Worm (Caenorhabditis elegans) whole organism, mixed stage, embryonic: ENCODE results near the gene hum-2.
"Not testable (repeated sequence)": the region's sequence is repeated elsewhere in the genome, so short reads cannot be mapped to it uniquely, and the experiment has no call there.

Experiments
- M03D4.4 ChIP-seq: sonication (generic microtip); optimal IDR thresholded peaks from 2 replicates; lab custom pipeline; 2017; ENCODE audit warnings: mild to moderate bottlenecking, missing genetic modification characterization, missing compliant biosample characterization
- bed-3 ChIP-seq: fragments of 200-800 bp; sonication (Bioruptor generic); optimal IDR thresholded peaks from 3 replicates; lab custom pipeline; 2018; ENCODE audit warnings: mild to moderate bottlenecking, missing genetic modification characterization, moderate library complexity, missing compliant biosample characterization
- blmp-1 ChIP-seq: fragments of 150-350 bp; optimal IDR thresholded peaks from 2 replicates; lab custom pipeline; 2014; ENCODE audit warnings: missing biosample characterization, missing genetic modification characterization
- ceh-39 ChIP-seq: fragments of 150-350 bp; optimal IDR thresholded peaks from 2 replicates; lab custom pipeline; 2014; ENCODE audit warnings: missing biosample characterization, missing genetic modification characterization
- ceh-43 ChIP-seq: fragments of 200-800 bp; sonication (Bioruptor generic); optimal IDR thresholded peaks from 2 replicates; lab custom pipeline; 2018; ENCODE audit warnings: mild to moderate bottlenecking, missing genetic modification characterization, moderate library complexity, missing compliant biosample characterization
- ces-1 ChIP-seq: fragments of 150-350 bp; optimal IDR thresholded peaks from 2 replicates; lab custom pipeline; 2014; ENCODE audit warnings: missing biosample characterization, missing genetic modification reagents, missing genetic modification characterization
- drap-1 ChIP-seq: fragments of 200-800 bp; sonication (Bioruptor generic); optimal IDR thresholded peaks from 3 replicates; lab custom pipeline; 2018; ENCODE audit warnings: mild to moderate bottlenecking, missing genetic modification characterization, missing compliant biosample characterization
- elt-1 ChIP-seq: sonication (generic microtip); optimal IDR thresholded peaks from 2 replicates; lab custom pipeline; 2017; ENCODE audit warnings: missing genetic modification characterization, mild to moderate bottlenecking, missing compliant biosample characterization, antibody characterized with exemption, moderate library complexity, borderline replicate concordance; ENCODE audit not compliant: insufficient read depth
- elt-3 ChIP-seq: fragments of 150-350 bp; optimal IDR thresholded peaks from 2 replicates; lab custom pipeline; 2014; ENCODE audit warnings: missing biosample characterization, missing genetic modification characterization
- flh-1 ChIP-seq: fragments of 200-800 bp; sonication (Bioruptor generic); optimal IDR thresholded peaks from 2 replicates; lab custom pipeline; 2018; ENCODE audit warnings: mild to moderate bottlenecking, missing genetic modification characterization, moderate library complexity, missing compliant biosample characterization
- ham-2 ChIP-seq: fragments of 200-800 bp; sonication (Bioruptor generic); optimal IDR thresholded peaks from 2 replicates; lab custom pipeline; 2018; ENCODE audit warnings: mild to moderate bottlenecking, missing genetic modification characterization, missing compliant biosample characterization
- hlh-1 ChIP-seq: fragments of 150-350 bp; optimal IDR thresholded peaks from 2 replicates; lab custom pipeline; 2014; ENCODE audit warnings: missing biosample characterization, missing genetic modification reagents, missing genetic modification characterization
- lin-13 ChIP-seq: fragments of 150-350 bp; optimal IDR thresholded peaks from 2 replicates; lab custom pipeline; 2014; ENCODE audit warnings: missing biosample characterization, missing genetic modification characterization
- lin-32 ChIP-seq: fragments of 200-800 bp; sonication (Bioruptor generic); optimal IDR thresholded peaks from 2 replicates; lab custom pipeline; 2018; ENCODE audit warnings: mild to moderate bottlenecking, missing genetic modification characterization, missing compliant biosample characterization
- lsy-2 ChIP-seq: fragments of 150-350 bp; optimal IDR thresholded peaks from 2 replicates; lab custom pipeline; 2014; ENCODE audit warnings: missing biosample characterization, missing genetic modification characterization
- mep-1 ChIP-seq: fragments of 150-350 bp; optimal IDR thresholded peaks from 2 replicates; lab custom pipeline; 2017; ENCODE audit warnings: missing biosample characterization, missing genetic modification reagents, missing genetic modification characterization, inconsistent platforms
- mls-2 ChIP-seq: sonication (generic microtip); optimal IDR thresholded peaks from 2 replicates; lab custom pipeline; 2016; ENCODE audit warnings: mild to moderate bottlenecking, missing genetic modification characterization, moderate library complexity, missing compliant biosample characterization
- nhr-12 ChIP-seq: fragments of 150-350 bp; optimal IDR thresholded peaks from 2 replicates; lab custom pipeline; 2014; ENCODE audit warnings: missing biosample characterization, missing genetic modification characterization
- nhr-2 ChIP-seq: fragments of 150-350 bp; optimal IDR thresholded peaks from 2 replicates; lab custom pipeline; 2014; ENCODE audit warnings: missing biosample characterization, missing genetic modification characterization
- nhr-237 ChIP-seq: fragments of 150-350 bp; optimal IDR thresholded peaks from 2 replicates; lab custom pipeline; 2014; ENCODE audit warnings: missing biosample characterization, missing genetic modification characterization
- nhr-28 ChIP-seq: fragments of 150-350 bp; optimal IDR thresholded peaks from 2 replicates; lab custom pipeline; 2014; ENCODE audit warnings: missing biosample characterization, missing genetic modification characterization
- nhr-76 ChIP-seq: sonication (generic microtip); optimal IDR thresholded peaks from 2 replicates; lab custom pipeline; 2017; ENCODE audit warnings: missing biosample characterization, missing genetic modification characterization
- pha-4 ChIP-seq: fragments of 150-350 bp; optimal IDR thresholded peaks from 2 replicates; lab custom pipeline; 2018; ENCODE audit warnings: missing biosample characterization, missing genetic modification reagents, missing genetic modification characterization
- sem-2 ChIP-seq: fragments of 200-800 bp; sonication (Bioruptor generic); optimal IDR thresholded peaks from 2 replicates; lab custom pipeline; 2018; ENCODE audit warnings: mild to moderate bottlenecking, missing genetic modification characterization, missing compliant biosample characterization
- snpc-4 ChIP-seq: fragments of 150-350 bp; optimal IDR thresholded peaks from 2 replicates; lab custom pipeline; 2014; ENCODE audit warnings: missing biosample characterization, missing genetic modification characterization
- unc-120 ChIP-seq: sonication (generic microtip); optimal IDR thresholded peaks from 2 replicates; lab custom pipeline; 2017; ENCODE audit warnings: missing genetic modification characterization, missing compliant biosample characterization; ENCODE audit not compliant: poor library complexity, severe bottlenecking
- unc-39 ChIP-seq: fragments of 150-350 bp; optimal IDR thresholded peaks from 2 replicates; lab custom pipeline; 2014; ENCODE audit warnings: missing biosample characterization, missing genetic modification characterization
- unc-62 ChIP-seq: fragments of 150-350 bp; optimal IDR thresholded peaks from 2 replicates; lab custom pipeline; 2014; ENCODE audit warnings: missing biosample characterization, missing genetic modification reagents, missing genetic modification characterization
- zip-8 ChIP-seq: fragments of 150-350 bp; optimal IDR thresholded peaks from 2 replicates; lab custom pipeline; 2014; ENCODE audit warnings: missing biosample characterization, missing genetic modification characterization

The hum-2 gene

ce11 chrV:9378335-9378734 lies 7.6 kb upstream of the hum-2 start, which contains the start of gene E02C12.10:
TSS of gene E02C12.10 (minus strand) at chrV:9378409.
- TF ChIP-seq nhr-76 (no peak), ceh-43 (no peak), drap-1 (no peak), flh-1 (GFP tag; lab: Kevin White, UChicago) (no peak), hlh-1 (tag; lab: Kevin White, UChicago) (no peak)

ce11 chrV:9379808-9380207 lies 6.2 kb upstream of the hum-2 start, which contains the start of gene E02C12.11:
TSS of gene E02C12.11 (minus strand) at chrV:9379908.
- TF ChIP-seq nhr-12 (tag; lab: Kevin White, UChicago); ham-2 (GFP tag; lab: Kevin White, UChicago); flh-1 (GFP tag; lab: Kevin White, UChicago): not testable (repeated sequence)

ce11 chrV:9381846-9382363 lies 4.1 kb upstream of the hum-2 start, which contains the start of gene E02C12.12:
TSS of gene E02C12.12 (minus strand) at chrV:9382313.
- no peak for TF ChIP-seq unc-62
- peak; percentile 51 for TF ChIP-seq nhr-2

ce11 chrV:9382538-9383328 lies 3.2 kb upstream of the hum-2 start:
- TF ChIP-seq ham-2 (GFP tag; lab: Kevin White, UChicago) (no peak), ces-1 (no peak), snpc-4 (tag; lab: Kevin White, UChicago) (no peak), elt-1 (no peak), M03D4.4 (tag; lab: Kevin White, UChicago) (no peak), nhr-76 (no peak), hlh-1 (tag; lab: Kevin White, UChicago) (no peak)

- no peak for TF ChIP-seq bed-3 (GFP tag; lab: Kevin White, UChicago)
These were observed 1.6 kb upstream of the hum-2 start for ce11 chrV:9384359-9384758.

ce11 chrV:9384949-9385348 lies 1.0 kb upstream of the hum-2 start:
- TF ChIP-seq lin-13 (tag; lab: Kevin White, UChicago) (no peak), ceh-39 (tag; lab: Kevin White, UChicago) (no peak), nhr-12 (tag; lab: Kevin White, UChicago) (no peak), lsy-2 (tag; lab: Kevin White, UChicago) (no peak), mls-2 (no peak), hlh-1 (tag; lab: Kevin White, UChicago) (no peak), zip-8 (tag; lab: Kevin White, UChicago) (no peak), pha-4 (tag; lab: Kevin White, UChicago) (no peak), nhr-237 (tag; lab: Kevin White, UChicago) (no peak), lin-32 (GFP tag; lab: Kevin White, UChicago) (no peak), unc-62 (no peak), drap-1 (no peak), M03D4.4 (tag; lab: Kevin White, UChicago) (no peak), unc-120 (tag; lab: Kevin White, UChicago) (no peak), unc-39 (no peak)

- TF ChIP-seq unc-62 = no peak
- no peak for TF ChIP-seq lsy-2 (tag; lab: Kevin White, UChicago)
- TF ChIP-seq nhr-28 (tag; lab: Kevin White, UChicago) = no peak
- TF ChIP-seq nhr-2 = no peak
- TF ChIP-seq hlh-1 (tag; lab: Kevin White, UChicago) = no peak
- no peak for TF ChIP-seq sem-2
- no peak for TF ChIP-seq blmp-1 (tag; lab: Kevin White, UChicago)
- TF ChIP-seq nhr-237 (tag; lab: Kevin White, UChicago) = no peak
- TF ChIP-seq bed-3 (GFP tag; lab: Kevin White, UChicago) = no peak
- TF ChIP-seq mls-2 = no peak
- TF ChIP-seq M03D4.4 (tag; lab: Kevin White, UChicago) = no peak
- no peak for TF ChIP-seq zip-8 (tag; lab: Kevin White, UChicago)
- TF ChIP-seq mep-1 (tag; lab: Kevin White, UChicago) = no peak
- TF ChIP-seq elt-3 (tag; lab: Kevin White, UChicago) = no peak
- TF ChIP-seq lin-13 (tag; lab: Kevin White, UChicago) = no peak
These were observed 6.0 kb downstream of the hum-2 start for ce11 chrV:9391959-9392358.
